Worm (Caenorhabditis elegans): ENCODE data around the gene emb-5.

emb-5 gene

ce11 chrIII:4754001-4754561, 33.6 kb upstream of the emb-5 start, which contains the start of the genes rps-0 and rbg-3 (continued):
- no peak for TF ChIP-seq spr-3 (GFP tag; optimal IDR thresholded peaks at IDR 0.05)
- no peak for TF ChIP-seq zip-11 (GFP tag; IDR thresholded peaks at IDR 0.05)
- TF ChIP-seq ceh-82 (tag; optimal IDR thresholded peaks at IDR 0.05) = no peak
- peak; percentile 61; the same call in 1 of the 2 replicates for TF ChIP-seq ctbp-1 (GFP tag; IDR thresholded peaks at IDR 0.05)
- TF ChIP-seq dve-1 (tag; optimal IDR thresholded peaks at IDR 0.05; ENCODE audit: insufficient read depth) = peak; percentile 97
- TF ChIP-seq F44E2.7 (GFP tag; IDR thresholded peaks at IDR 0.05) = no peak
- TF ChIP-seq nhr-48 (tag; optimal IDR thresholded peaks at IDR 0.05) = peak; percentile 46
- 0 out of 2 replicates have a peak, but pooled peaks have one; percentile 39 for TF ChIP-seq ceh-20 (GFP tag; IDR thresholded peaks at IDR 0.05)
- peak; percentile 26 for TF ChIP-seq lin-15B (tag; optimal IDR thresholded peaks at IDR 0.05)
- no peak for TF ChIP-seq egl-43 (GFP tag; IDR thresholded peaks at IDR 0.05)
- no peak for TF ChIP-seq nhr-76 (tag; optimal IDR thresholded peaks at IDR 0.05)
- peak; percentile 75 for TF ChIP-seq duxl-1 (tag; optimal IDR thresholded peaks at IDR 0.05; ENCODE audit: poor library complexity)
- no peak for TF ChIP-seq Y48G9A.11 (GFP tag; IDR thresholded peaks at IDR 0.05)
- no peak for TF ChIP-seq madf-5 (GFP tag; IDR thresholded peaks at IDR 0.05)
- TF ChIP-seq nhr-77 (tag; optimal IDR thresholded peaks at IDR 0.05) = peak; percentile 97
- TF ChIP-seq nhr-10 (tag; optimal IDR thresholded peaks at IDR 0.05) = no peak
- TF ChIP-seq dpl-1 (GFP tag; optimal IDR thresholded peaks at IDR 0.05) = peak; percentile 93
- peak; percentile 83 for TF ChIP-seq nhr-28 (tag; optimal IDR thresholded peaks at IDR 0.05)
- peak; percentile 37; the same call in 1 of the 2 replicates for TF ChIP-seq pha-4 (GFP tag; IDR thresholded peaks at IDR 0.05)
- peak; percentile 68 for TF ChIP-seq pha-4 (tag; optimal IDR thresholded peaks at IDR 0.05)
- no peak for TF ChIP-seq set-16 (GFP tag; IDR thresholded peaks at IDR 0.05)
- TF ChIP-seq sdz-12 (GFP tag; optimal IDR thresholded peaks at IDR 0.05) = no peak
- TF ChIP-seq zfp-3 (GFP tag; conservative IDR thresholded peaks at IDR 0.05) = peak; percentile 53
- no peak for TF ChIP-seq jun-1 (tag; optimal IDR thresholded peaks at IDR 0.05)
- no peak for TF ChIP-seq egl-27 (tag; optimal IDR thresholded peaks at IDR 0.05)
- TF ChIP-seq nhr-42 (GFP tag; IDR thresholded peaks at IDR 0.05) = peak; percentile 37; the same call in 1 of the 2 replicates
- peak; percentile 95 for TF ChIP-seq mep-1 (tag; optimal IDR thresholded peaks at IDR 0.05)
- no peak for TF ChIP-seq daf-8 (GFP tag; IDR thresholded peaks at IDR 0.05)
- peak; percentile 88 for TF ChIP-seq rbr-2 (tag; optimal IDR thresholded peaks at IDR 0.05)
- no peak for TF ChIP-seq ZK337.2 (GFP tag; IDR thresholded peaks at IDR 0.05)
- TF ChIP-seq hlh-30 (tag; optimal IDR thresholded peaks at IDR 0.05; ENCODE audit: insufficient read depth) = peak; percentile 83
- no peak for TF ChIP-seq nhr-237 (tag; optimal IDR thresholded peaks at IDR 0.05)
- TF ChIP-seq nhr-102 (tag; optimal IDR thresholded peaks at IDR 0.05) = peak; percentile 82
- TF ChIP-seq lin-38 (GFP tag; IDR thresholded peaks at IDR 0.05) = peak; percentile 87
- TF ChIP-seq vab-7 (GFP tag; IDR thresholded peaks at IDR 0.05) = 0 out of 2 replicates have a peak, but pooled peaks have one; percentile 38
- peak; percentile 99 for TF ChIP-seq aha-1 (tag)
- peak; percentile 90 for TF ChIP-seq R02D3.7 (tag; optimal IDR thresholded peaks at IDR 0.05)
- peak in 1 of 2 experiments; percentile 64 for TF ChIP-seq mdl-1 (tag; optimal IDR thresholded peaks at IDR 0.05)
- TF ChIP-seq mxl-3 (GFP tag; optimal IDR thresholded peaks at IDR 0.05) = peak; percentile 31
- no peak for TF ChIP-seq pqm-1 (tag; optimal IDR thresholded peaks at IDR 0.05)
- peak; percentile 89 for TF ChIP-seq T20F7.1 (GFP tag; optimal IDR thresholded peaks at IDR 0.05)
- TF ChIP-seq dmd-6 (GFP tag; IDR thresholded peaks at IDR 0.05) = peak; percentile 77
- TF ChIP-seq lin-29 (GFP tag; IDR thresholded peaks at IDR 0.05) = no peak
- peak in 1 of 2 experiments; percentile 5 for TF ChIP-seq unc-62 (GFP tag; optimal IDR thresholded peaks at IDR 0.05 in 1 of 2)
- TF ChIP-seq unc-62 (tag; optimal IDR thresholded peaks at IDR 0.05) = no peak
- peak; percentile 95 for TF ChIP-seq mes-2 (tag; optimal IDR thresholded peaks at IDR 0.05; ENCODE audit: poor library complexity, severe bottlenecking)

Data from whole organism, L4 larva.